Fruit fly (Drosophila melanogaster) whole organism, embryonic: Measurements from ENCODE around the gene upd1.

Experiments
- Bgb ChIP-seq: fragments of 200-800 bp; sonication (Bioruptor generic); IDR thresholded peaks from 2 replicates; pipeline ENCODE4 v1.3.6; 2022; ENCODE audit warnings: missing biosample characterization, missing genetic modification characterization; ENCODE audit not compliant: partially characterized antibody
- CG11456 ChIP-seq: fragments of 200-800 bp; sonication (Bioruptor generic); IDR thresholded peaks from 3 replicates; pipeline ENCODE4 v1.3.6; 2022; ENCODE audit warnings: missing biosample characterization, missing genetic modification characterization
- CG12942 ChIP-seq: fragments of 200-800 bp; sonication (Bioruptor generic); optimal IDR thresholded peaks from 3 replicates; lab custom pipeline; 2016; ENCODE audit warnings: missing biosample characterization, missing genetic modification characterization
- CG14441 ChIP-seq: fragments of 200-800 bp; sonication (Bioruptor generic); IDR thresholded peaks from 2 replicates; pipeline ENCODE4 v1.3.6; 2022; ENCODE audit warnings: missing biosample characterization, missing genetic modification characterization
- CG14965 ChIP-seq: fragments of 200-800 bp; sonication (Bioruptor generic); optimal IDR thresholded peaks from 2 replicates; lab custom pipeline; 2016; ENCODE audit warnings: missing biosample characterization, missing genetic modification characterization, borderline replicate concordance
- CG15696 ChIP-seq: fragments of 200-800 bp; sonication (Bioruptor generic); optimal IDR thresholded peaks from 2 replicates; lab custom pipeline; 2019; ENCODE audit warnings: missing biosample characterization, mild to moderate bottlenecking, missing genetic modification characterization, moderate library complexity
- CG17385 ChIP-seq: fragments of 200-800 bp; sonication (Bioruptor generic); optimal IDR thresholded peaks from 3 replicates; lab custom pipeline; 2018; ENCODE audit warnings: missing biosample characterization, mild to moderate bottlenecking, missing genetic modification characterization
- CG4617 ChIP-seq: fragments of 200-800 bp; sonication (Bioruptor generic); optimal IDR thresholded peaks from 3 replicates; lab custom pipeline; 2016; ENCODE audit warnings: missing biosample characterization, missing genetic modification characterization, borderline replicate concordance
- CG4707 ChIP-seq: fragments of 200-800 bp; sonication (Bioruptor generic); optimal IDR thresholded peaks from 2 replicates; lab custom pipeline; 2018; ENCODE audit warnings: missing biosample characterization, mild to moderate bottlenecking, missing genetic modification characterization, moderate library complexity
- CG6175 ChIP-seq: fragments of 200-800 bp; sonication (Bioruptor generic); IDR thresholded peaks from 3 replicates; pipeline ENCODE4 v1.3.6; 2022; ENCODE audit warnings: missing biosample characterization, missing genetic modification characterization
- CG7372 ChIP-seq: fragments of 200-800 bp; sonication (Bioruptor generic); IDR thresholded peaks from 2 replicates; pipeline ENCODE4 v1.3.6; 2022; ENCODE audit warnings: missing biosample characterization, missing genetic modification characterization
- CG7839 ChIP-seq: fragments of 200-800 bp; sonication (Bioruptor generic); optimal IDR thresholded peaks from 3 replicates; lab custom pipeline; 2018; ENCODE audit warnings: missing biosample characterization, mild to moderate bottlenecking, missing genetic modification characterization, moderate library complexity
- CG8290 ChIP-seq, 3 experiments: fragments of 200-800 bp; sonication (Bioruptor generic); optimal IDR thresholded peaks; 2 replicates each; lab custom pipeline; 2016 to 2019; ENCODE audit warnings: missing biosample characterization in 3 of 3, missing genetic modification characterization in 3 of 3, mild to moderate bottlenecking in 2 of 3, moderate library complexity in 1 of 3
- D ChIP-seq, 2 experiments: fragments of 200-800 bp in 1 of 2; fragments of >200 bp in 1 of 2; sonication (Bioruptor generic) in 1 of 2; optimal IDR thresholded peaks; 2 replicates in 1 of 2; 3 replicates in 1 of 2; lab custom pipeline; 2017; ENCODE audit warnings: mild to moderate bottlenecking in 1 of 2, missing biosample characterization in 1 of 2, missing genetic modification characterization in 1 of 2, missing genetic modification reagents in 1 of 2
- Dbx ChIP-seq: fragments of 200-800 bp; sonication (Bioruptor generic); IDR thresholded peaks from 3 replicates; pipeline ENCODE4 v1.3.6; 2022; ENCODE audit warnings: missing biosample characterization, missing genetic modification characterization
- Deaf1 ChIP-seq: fragments of 200-800 bp; optimal IDR thresholded peaks from 3 replicates; lab custom pipeline; 2019; ENCODE audit warnings: missing biosample characterization, mild to moderate bottlenecking, missing genetic modification characterization, moderate library complexity
- ERR ChIP-seq: fragments of 200-800 bp; sonication (Bioruptor generic); optimal IDR thresholded peaks from 2 replicates; lab custom pipeline; 2016; ENCODE audit warnings: missing biosample characterization, missing genetic modification characterization
- Ets65A ChIP-seq: fragments of 200-800 bp; sonication (Bioruptor generic); peaks from one replicate; lab custom pipeline; 2016; ENCODE audit warnings: missing biosample characterization, missing genetic modification characterization
- Hr78 ChIP-seq, 2 experiments: fragments of 200-800 bp in 1 of 2; fragments of >200 bp in 1 of 2; sonication (Bioruptor generic) in 1 of 2; optimal IDR thresholded peaks; 2 replicates each; lab custom pipeline; 2017 to 2019; ENCODE audit warnings: missing biosample characterization in 2 of 2, missing genetic modification characterization in 2 of 2, mild to moderate bottlenecking in 1 of 2, moderate library complexity in 1 of 2
- MBD-R2 ChIP-seq: fragments of 200-800 bp; sonication (Bioruptor generic); IDR thresholded peaks from 2 replicates; pipeline ENCODE4 v1.3.6; 2022; ENCODE audit warnings: missing biosample characterization, missing genetic modification characterization
- Nf-YA ChIP-seq: fragments of 200-800 bp; sonication (Bioruptor generic); IDR thresholded peaks from 2 replicates; pipeline ENCODE4 v1.3.6; 2022; ENCODE audit warnings: missing biosample characterization, missing genetic modification characterization
- Opbp ChIP-seq: fragments of 200-800 bp; sonication (Bioruptor generic); IDR thresholded peaks from 3 replicates; pipeline ENCODE4 v1.3.6; 2022; ENCODE audit warnings: missing biosample characterization, missing genetic modification characterization; ENCODE audit not compliant: partially characterized antibody
- Sin3A ChIP-seq: fragments of >200 bp; optimal IDR thresholded peaks from 2 replicates; lab custom pipeline; 2018
- Sry-δ ChIP-seq: fragments of 200-800 bp; sonication (Bioruptor generic); optimal IDR thresholded peaks from 2 replicates; lab custom pipeline; 2016; ENCODE audit warnings: missing biosample characterization, missing genetic modification characterization
- Stat92E ChIP-seq, 3 experiments: fragments of >200 bp in 2 of 3; fragments of 200-800 bp in 1 of 3; sonication (Bioruptor generic) in 1 of 3; optimal IDR thresholded peaks; 2 replicates each; lab custom pipeline; 2017 to 2019; ENCODE audit warnings: missing biosample characterization in 3 of 3, missing genetic modification characterization in 3 of 3, mild to moderate bottlenecking in 1 of 3, moderate library complexity in 1 of 3
- Tbp ChIP-seq: fragments of >200 bp; optimal IDR thresholded peaks from 2 replicates; lab custom pipeline; 2018; ENCODE audit warnings: missing biosample characterization, missing genetic modification characterization
- abd-A ChIP-seq: fragments of 200-800 bp; sonication (Bioruptor generic); optimal IDR thresholded peaks from 3 replicates; lab custom pipeline; 2019; ENCODE audit warnings: missing biosample characterization, mild to moderate bottlenecking, missing genetic modification characterization, moderate library complexity
- ara ChIP-seq: fragments of 200-800 bp; sonication (Bioruptor generic); IDR thresholded peaks from 2 replicates; pipeline ENCODE4 v1.3.6; 2022; ENCODE audit warnings: missing biosample characterization, missing genetic modification characterization
- crol ChIP-seq: fragments of 200-800 bp; sonication (Bioruptor generic); IDR thresholded peaks from 2 replicates; pipeline ENCODE4 v1.3.6; 2022; ENCODE audit warnings: missing biosample characterization, missing genetic modification characterization
- cwo ChIP-seq: fragments of 200-800 bp; sonication (Bioruptor generic); optimal IDR thresholded peaks from 3 replicates; lab custom pipeline; 2017; ENCODE audit warnings: missing biosample characterization, missing genetic modification characterization, mild to moderate bottlenecking, moderate library complexity, missing genetic modification reagents
- fd3F ChIP-seq: fragments of 200-800 bp; sonication (Bioruptor generic); optimal IDR thresholded peaks from 2 replicates; lab custom pipeline; 2018; ENCODE audit warnings: missing biosample characterization, mild to moderate bottlenecking, missing genetic modification characterization, moderate library complexity
- grn ChIP-seq: fragments of 200-800 bp; sonication (Bioruptor generic); optimal IDR thresholded peaks from 3 replicates; lab custom pipeline; 2017; ENCODE audit warnings: missing biosample characterization, missing genetic modification characterization
- gro ChIP-seq: fragments of 200-800 bp; sonication (Bioruptor generic); optimal IDR thresholded peaks from 2 replicates; lab custom pipeline; 2016; ENCODE audit warnings: missing biosample characterization, missing genetic modification characterization
- hkb ChIP-seq, 2 experiments: fragments of 200-800 bp in 1 of 2; fragments of >200 bp in 1 of 2; sonication (Bioruptor generic) in 1 of 2; IDR thresholded peaks in 1 of 2; optimal IDR thresholded peaks in 1 of 2; 2 replicates each; pipeline versions ENCODE4 v1.3.6 to Lab custom; 2017 to 2022; ENCODE audit warnings: missing biosample characterization in 1 of 2, missing genetic modification characterization in 1 of 2
- kah ChIP-seq: fragments of 200-800 bp; sonication (Bioruptor generic); optimal IDR thresholded peaks from 2 replicates; lab custom pipeline; 2018; ENCODE audit warnings: missing biosample characterization, mild to moderate bottlenecking, missing genetic modification characterization
- kni ChIP-seq: fragments of 200-800 bp; sonication (Bioruptor generic); optimal IDR thresholded peaks from 3 replicates; lab custom pipeline; 2017; ENCODE audit warnings: mild to moderate bottlenecking, missing biosample characterization, missing genetic modification reagents, missing genetic modification characterization
- lab ChIP-seq: fragments of 200-800 bp; sonication (Bioruptor generic); optimal IDR thresholded peaks from 3 replicates; lab custom pipeline; 2017; ENCODE audit warnings: missing biosample characterization, missing genetic modification characterization, mild to moderate bottlenecking, moderate library complexity, missing genetic modification reagents
- nmo ChIP-seq: fragments of 200-800 bp; sonication (Bioruptor generic); optimal IDR thresholded peaks from 2 replicates; lab custom pipeline; 2018; ENCODE audit warnings: missing biosample characterization, mild to moderate bottlenecking, missing genetic modification characterization, moderate library complexity
- pita ChIP-seq: fragments of 200-800 bp; sonication (Bioruptor generic); optimal IDR thresholded peaks from 2 replicates; lab custom pipeline; 2017; ENCODE audit warnings: missing biosample characterization, mild to moderate bottlenecking, missing genetic modification characterization
- pros ChIP-seq: fragments of 200-800 bp; sonication (Bioruptor generic); optimal IDR thresholded peaks from 3 replicates; lab custom pipeline; 2019; ENCODE audit warnings: missing biosample characterization, mild to moderate bottlenecking, missing genetic modification characterization, moderate library complexity
- sug ChIP-seq: fragments of 200-800 bp; optimal IDR thresholded peaks from 2 replicates; lab custom pipeline; 2019; ENCODE audit warnings: missing biosample characterization, mild to moderate bottlenecking, missing genetic modification characterization, moderate library complexity
- unc-4 ChIP-seq: fragments of 200-800 bp; sonication (Bioruptor generic); IDR thresholded peaks from 2 replicates; pipeline ENCODE4 v1.3.6; 2022; ENCODE audit warnings: missing biosample characterization, missing genetic modification characterization; ENCODE audit not compliant: partially characterized antibody
- vvl ChIP-seq: fragments of 200-800 bp; sonication (Bioruptor generic); IDR thresholded peaks from 2 replicates; pipeline ENCODE4 v1.3.6; 2022; ENCODE audit warnings: missing biosample characterization, missing genetic modification characterization

Gene upd1

dm6 chrX:18288652-18289051 lies 20.4 kb downstream of the upd1 start (continued):
- no peak for TF ChIP-seq kah (GFP tag; lab: Kevin White, UChicago)
- TF ChIP-seq MBD-R2 (GFP tag; lab: Robert Waterston, UW), result no peak
- TF ChIP-seq CG4707 (GFP tag; lab: Kevin White, UChicago), result no peak
- TF ChIP-seq, all 482 proteins: peak for 9

- no peak for TF ChIP-seq CG4617
- peak; percentile 55; the same call in 1 of the 2 replicates for TF ChIP-seq crol
- TF ChIP-seq D (optimal IDR thresholded peaks at IDR 0.05; lab: Kevin White, UChicago), result peak; percentile 72
- no peak for TF ChIP-seq D (GFP tag; optimal IDR thresholded peaks at IDR 0.05; lab: Kevin White, UChicago)
Observed at dm6 chrX:18287587-18287986, 21.5 kb downstream of the upd1 start.

- TF ChIP-seq grn (GFP tag; lab: Kevin White, UChicago) (peak; percentile 97), kni (GFP tag; lab: Kevin White, UChicago) (peak; percentile 36), nmo (GFP tag; lab: Kevin White, UChicago) (no peak), Sin3A (lab: Kevin White, UChicago) (no peak), pita (GFP tag; lab: Kevin White, UChicago) (no peak), Ets65A (GFP tag; lab: Kevin White, UChicago) (no peak), CG15696 (tag; lab: Kevin White, UChicago) (no peak), Tbp (GFP tag; lab: Kevin White, UChicago) (no peak), fd3F (GFP tag; lab: Kevin White, UChicago) (no peak), ERR (GFP tag; lab: Kevin White, UChicago) (no peak), CG7839 (tag; lab: Kevin White, UChicago) (no peak), CG12942 (GFP tag; lab: Kevin White, UChicago) (no peak), unc-4 (GFP tag; lab: Robert Waterston, UW) (no peak), Sry-δ (GFP tag; lab: Kevin White, UChicago) (no peak)
Observed at dm6 chrX:18285215-18285614, 23.9 kb downstream of the upd1 start.

dm6 chrX:18282381-18282813 lies 26.7 kb downstream of the upd1 start:
- TF ChIP-seq CG8290 (GFP tag; optimal IDR thresholded peaks at IDR 0.05; lab: Kevin White, UChicago) (no peak), CG8290 (tag; optimal IDR thresholded peaks at IDR 0.05; lab: Kevin White, UChicago) (peak in 1 of 2 experiments; percentile 26), CG7372 (GFP tag; lab: Robert Waterston, UW) (peak; percentile 24; the same call in 1 of the 2 replicates), Dbx (peak; percentile 17; the same call in 1 of the 3 replicates), gro (GFP tag; lab: Kevin White, UChicago) (peak; percentile 81), lab (GFP tag; lab: Kevin White, UChicago) (peak; percentile 52), Stat92E (GFP tag; optimal IDR thresholded peaks at IDR 0.05; lab: Kevin White, UChicago) (peak in 1 of 3 experiments; percentile 3), CG17385 (GFP tag; lab: Kevin White, UChicago) (no peak), CG11456 (GFP tag; lab: Robert Waterston, UW) (no peak), vvl (GFP tag; lab: Robert Waterston, UW) (peak; percentile 35; the same call in 1 of the 2 replicates), CG6175 (GFP tag; lab: Robert Waterston, UW) (peak; percentile 55; the same call in 1 of the 3 replicates), CG14965 (GFP tag; lab: Kevin White, UChicago) (no peak), Opbp (GFP tag; lab: Robert Waterston, UW) (peak; percentile 43; the same call in 1 of the 3 replicates), Deaf1 (tag; lab: Kevin White, UChicago) (peak; percentile 99), pros (GFP tag; lab: Kevin White, UChicago) (no peak), kni (GFP tag; lab: Kevin White, UChicago) (peak; percentile 68), abd-A (tag; lab: Kevin White, UChicago) (peak; percentile 13), Nf-YA (GFP tag; lab: Robert Waterston, UW) (no peak), CG14441 (no peak), Hr78 (GFP tag; optimal IDR thresholded peaks at IDR 0.05; lab: Kevin White, UChicago) (peak in 1 of 2 experiments; percentile 78), Bgb (GFP tag; lab: Robert Waterston, UW) (0 out of 2 replicates have a peak, but pooled peaks have one; percentile 45), hkb (optimal IDR thresholded peaks at IDR 0.05; lab: Kevin White, UChicago) (no peak), hkb (GFP tag; IDR thresholded peaks at IDR 0.05; lab: Robert Waterston, UW) (0 out of 2 replicates have a peak, but pooled peaks have one; percentile 9), sug (tag; lab: Kevin White, UChicago) (peak; percentile 83), ara (no peak), grn (GFP tag; lab: Kevin White, UChicago) (peak; percentile 49), cwo (GFP tag; lab: Kevin White, UChicago) (peak; percentile 79)
